Worm (Caenorhabditis elegans) whole organism, late embryonic: Measurements from ENCODE around the gene ZK1248.17.

Experiments
- C08G9.2 ChIP-seq: sonication (generic microtip); optimal IDR thresholded peaks from 2 replicates; lab custom pipeline; 2016; ENCODE audit warnings: mild to moderate bottlenecking, missing genetic modification characterization, moderate library complexity, missing compliant biosample characterization
- C38D4.7 ChIP-seq: fragments of 200-800 bp; sonication (Bioruptor generic); optimal IDR thresholded peaks from 2 replicates; lab custom pipeline; 2018; ENCODE audit warnings: mild to moderate bottlenecking, missing genetic modification characterization, moderate library complexity, missing compliant biosample characterization
- F13H6.1 ChIP-seq: sonication (generic microtip); optimal IDR thresholded peaks from 2 replicates; lab custom pipeline; 2016; ENCODE audit warnings: missing genetic modification characterization, missing compliant biosample characterization
- K02D7.2 ChIP-seq: sonication (generic microtip); optimal IDR thresholded peaks from 2 replicates; lab custom pipeline; 2017; ENCODE audit warnings: mild to moderate bottlenecking, missing genetic modification characterization, missing compliant biosample characterization
- K09A11.1 ChIP-seq: sonication (generic microtip); optimal IDR thresholded peaks from 2 replicates; lab custom pipeline; 2017; ENCODE audit warnings: antibody characterized with exemption, mild to moderate bottlenecking, missing genetic modification characterization, missing compliant biosample characterization; ENCODE audit not compliant: insufficient read depth
- T23F11.4 ChIP-seq: fragments of 200-800 bp; sonication (Bioruptor generic); optimal IDR thresholded peaks from 2 replicates; lab custom pipeline; 2018; ENCODE audit warnings: mild to moderate bottlenecking, missing genetic modification characterization, missing compliant biosample characterization
- ama-1 ChIP-seq: fragments of 150-350 bp; optimal IDR thresholded peaks from 2 replicates; lab custom pipeline; 2014
- ceh-14 ChIP-seq: sonication (generic microtip); optimal IDR thresholded peaks from 2 replicates; lab custom pipeline; 2016; ENCODE audit warnings: missing genotype, missing genetic modification characterization, missing compliant biosample characterization
- ceh-22 ChIP-seq: sonication (generic microtip); optimal IDR thresholded peaks from 2 replicates; lab custom pipeline; 2017; ENCODE audit warnings: missing biosample characterization, missing genetic modification characterization
- ceh-24 ChIP-seq: sonication (generic microtip); optimal IDR thresholded peaks from 2 replicates; lab custom pipeline; 2016; ENCODE audit warnings: mild to moderate bottlenecking, missing genetic modification characterization, missing compliant biosample characterization
- ceh-48 ChIP-seq: sonication (generic microtip); optimal IDR thresholded peaks from 2 replicates; lab custom pipeline; 2016; ENCODE audit warnings: missing genetic modification characterization, inconsistent platforms, missing compliant biosample characterization
- ceh-6 ChIP-seq: fragments of 200-800 bp; sonication (Bioruptor generic); optimal IDR thresholded peaks from 2 replicates; lab custom pipeline; 2018; ENCODE audit warnings: mild to moderate bottlenecking, missing genetic modification characterization, missing compliant biosample characterization
- ceh-9 ChIP-seq: sonication (generic microtip); optimal IDR thresholded peaks from 2 replicates; lab custom pipeline; 2016; ENCODE audit warnings: mild to moderate bottlenecking, missing genetic modification characterization, inconsistent platforms, missing compliant biosample characterization
- dmd-4 ChIP-seq: sonication (generic microtip); optimal IDR thresholded peaks from 2 replicates; lab custom pipeline; 2016; ENCODE audit warnings: borderline replicate concordance, missing genetic modification characterization, missing compliant biosample characterization
- dve-1 ChIP-seq: sonication (generic microtip); optimal IDR thresholded peaks from 2 replicates; lab custom pipeline; 2017; ENCODE audit warnings: antibody characterized with exemption, mild to moderate bottlenecking, missing genetic modification characterization, missing compliant biosample characterization
- elt-2 ChIP-seq: sonication (generic microtip); optimal IDR thresholded peaks from 2 replicates; lab custom pipeline; 2016; ENCODE audit warnings: missing genetic modification reagents, missing genetic modification characterization, missing compliant biosample characterization
- elt-4 ChIP-seq: sonication (generic microtip); optimal IDR thresholded peaks from 2 replicates; lab custom pipeline; 2016; ENCODE audit warnings: missing genetic modification characterization, missing compliant biosample characterization
- eyg-1 ChIP-seq: sonication (generic microtip); optimal IDR thresholded peaks from 2 replicates; lab custom pipeline; 2016; ENCODE audit warnings: missing genotype, missing genetic modification characterization, missing compliant biosample characterization
- fax-1 ChIP-seq: sonication (generic microtip); optimal IDR thresholded peaks from 2 replicates; lab custom pipeline; 2016; ENCODE audit warnings: missing genotype, missing genetic modification characterization, missing compliant biosample characterization
- fkh-10 ChIP-seq: fragments of 150-350 bp; optimal IDR thresholded peaks from 2 replicates; lab custom pipeline; 2014; ENCODE audit warnings: missing biosample characterization, missing genetic modification reagents, missing genetic modification characterization
- fkh-6 ChIP-seq: sonication (generic microtip); optimal IDR thresholded peaks from 2 replicates; lab custom pipeline; 2016; ENCODE audit warnings: missing genetic modification characterization, missing compliant biosample characterization
- hlh-15 ChIP-seq: sonication (generic microtip); optimal IDR thresholded peaks from 2 replicates; lab custom pipeline; 2016; ENCODE audit warnings: missing genetic modification characterization, missing compliant biosample characterization
- hlh-8 ChIP-seq: sonication (generic microtip); optimal IDR thresholded peaks from 2 replicates; lab custom pipeline; 2016; ENCODE audit warnings: missing genotype, missing genetic modification characterization, missing compliant biosample characterization
- lin-11 ChIP-seq: fragments of 200-800 bp; sonication (Bioruptor generic); optimal IDR thresholded peaks from 2 replicates; lab custom pipeline; 2018; ENCODE audit warnings: mild to moderate bottlenecking, missing genetic modification characterization, missing compliant biosample characterization
- madf-2 ChIP-seq: sonication (generic microtip); optimal IDR thresholded peaks from 2 replicates; lab custom pipeline; 2017; ENCODE audit warnings: missing genetic modification characterization, missing compliant biosample characterization
- nhr-232 ChIP-seq: sonication (generic microtip); optimal IDR thresholded peaks from 2 replicates; lab custom pipeline; 2016; ENCODE audit warnings: missing genetic modification characterization, missing compliant biosample characterization
- pag-3 ChIP-seq: sonication (generic microtip); optimal IDR thresholded peaks from 2 replicates; lab custom pipeline; 2016; ENCODE audit warnings: missing compliant biosample characterization, missing genetic modification characterization, borderline replicate concordance
- pat-9 ChIP-seq: fragments of 200-800 bp; sonication (Bioruptor generic); optimal IDR thresholded peaks from 2 replicates; lab custom pipeline; 2018; ENCODE audit warnings: mild to moderate bottlenecking, missing genetic modification characterization, moderate library complexity, missing compliant biosample characterization
- pha-2 ChIP-seq: sonication (generic microtip); optimal IDR thresholded peaks from 2 replicates; lab custom pipeline; 2017; ENCODE audit warnings: mild to moderate bottlenecking, missing genetic modification characterization, missing compliant biosample characterization
- pha-4 ChIP-seq: fragments of 150-350 bp; optimal IDR thresholded peaks from 2 replicates; lab custom pipeline; 2018; ENCODE audit warnings: missing biosample characterization, missing genetic modification reagents, missing genetic modification characterization
- pqm-1 ChIP-seq: sonication (generic microtip); optimal IDR thresholded peaks from 2 replicates; lab custom pipeline; 2016; ENCODE audit warnings: missing genetic modification characterization, missing compliant biosample characterization
- pros-1 ChIP-seq: fragments of 150-350 bp; optimal IDR thresholded peaks from 2 replicates; lab custom pipeline; 2014; ENCODE audit warnings: missing biosample characterization, missing genetic modification reagents, missing genetic modification characterization
- ref-2 ChIP-seq: sonication (generic microtip); optimal IDR thresholded peaks from 2 replicates; lab custom pipeline; 2016; ENCODE audit warnings: missing genetic modification characterization, missing compliant biosample characterization
- rnt-1 ChIP-seq: sonication (generic microtip); optimal IDR thresholded peaks from 2 replicates; lab custom pipeline; 2016; ENCODE audit warnings: missing genetic modification characterization, missing compliant biosample characterization
- sox-4 ChIP-seq: sonication (generic microtip); optimal IDR thresholded peaks from 2 replicates; lab custom pipeline; 2017; ENCODE audit warnings: mild to moderate bottlenecking, missing genetic modification characterization, inconsistent platforms, missing compliant biosample characterization
- syd-9 ChIP-seq: sonication (generic microtip); optimal IDR thresholded peaks from 2 replicates; lab custom pipeline; 2016; ENCODE audit warnings: mild to moderate bottlenecking, missing genetic modification characterization, moderate library complexity, missing compliant biosample characterization
- tbx-2 ChIP-seq: sonication (generic microtip); optimal IDR thresholded peaks from 2 replicates; lab custom pipeline; 2016; ENCODE audit warnings: missing genetic modification characterization, missing compliant biosample characterization
- tbx-7 ChIP-seq: sonication (generic microtip); optimal IDR thresholded peaks from 2 replicates; lab custom pipeline; 2016; ENCODE audit warnings: missing genotype, missing genetic modification characterization, missing compliant biosample characterization
- ttx-3 ChIP-seq: sonication (generic microtip); optimal IDR thresholded peaks from 2 replicates; lab custom pipeline; 2016; ENCODE audit warnings: missing genetic modification reagents, missing genetic modification characterization, missing compliant biosample characterization
- unc-3 ChIP-seq, 2 experiments: fragments of 200-800 bp in 1 of 2; sonication (Bioruptor generic) in 1 of 2; sonication (generic microtip) in 1 of 2; conservative IDR thresholded peaks in 1 of 2; optimal IDR thresholded peaks in 1 of 2; 2 replicates each; pipeline versions ENCODE4 v1.3.6 to Lab custom; 2016 to 2022; ENCODE audit warnings: missing compliant biosample characterization in 2 of 2, missing genetic modification characterization in 2 of 2, missing genetic modification reagents in 1 of 2
- unc-42 ChIP-seq: sonication (generic microtip); optimal IDR thresholded peaks from 2 replicates; lab custom pipeline; 2016; ENCODE audit warnings: missing genotype, missing genetic modification characterization, missing compliant biosample characterization
- unc-55 ChIP-seq: sonication (generic microtip); optimal IDR thresholded peaks from 2 replicates; lab custom pipeline; 2017; ENCODE audit warnings: missing biosample characterization, missing genetic modification reagents, missing genetic modification characterization
- unc-86 ChIP-seq: sonication (generic microtip); optimal IDR thresholded peaks from 2 replicates; lab custom pipeline; 2016; ENCODE audit warnings: missing genetic modification characterization, missing compliant biosample characterization
- zip-5 ChIP-seq: sonication (generic microtip); optimal IDR thresholded peaks from 2 replicates; lab custom pipeline; 2016; ENCODE audit warnings: missing genetic modification characterization, missing compliant biosample characterization
- ztf-16 ChIP-seq: sonication (generic microtip); optimal IDR thresholded peaks from 2 replicates; lab custom pipeline; 2017; ENCODE audit warnings: missing genetic modification characterization, missing compliant biosample characterization

ZK1248.17 gene

ce11 chrII:5852007-5852406 lies 6.7 kb upstream of the ZK1248.17 start, which contains the start of gene H41C03.2:
Gene H41C03.2, minus strand, starts transcription at chrII:5852107.
- no peak for TF ChIP-seq unc-55 (GFP tag; lab: Kevin White, UChicago)
- no peak for TF ChIP-seq ceh-6 (GFP tag; lab: Kevin White, UChicago)
- no peak for TF ChIP-seq unc-42 (tag; lab: Kevin White, UChicago)
- no peak for TF ChIP-seq rnt-1 (tag; lab: Kevin White, UChicago)
- TF ChIP-seq madf-2 (tag; lab: Kevin White, UChicago), result no peak
- no peak for TF ChIP-seq fkh-10 (GFP tag; lab: Kevin White, UChicago)
- no peak for TF ChIP-seq ceh-9 (tag; lab: Kevin White, UChicago)
- no peak for TF ChIP-seq unc-3 (GFP tag; conservative IDR thresholded peaks at IDR 0.05; lab: Robert Waterston, UW)
- no peak for TF ChIP-seq unc-3 (tag; optimal IDR thresholded peaks at IDR 0.05; lab: Kevin White, UChicago)
- no peak for TF ChIP-seq tbx-7 (tag; lab: Kevin White, UChicago)
- TF ChIP-seq hlh-8 (tag; lab: Kevin White, UChicago), result no peak
- TF ChIP-seq pros-1 (tag; lab: Kevin White, UChicago), result no peak
- TF ChIP-seq fkh-6 (tag; lab: Kevin White, UChicago), result no peak
- TF ChIP-seq unc-86, result no peak
- TF ChIP-seq, all 69 proteins: peak for 0

DNA sequence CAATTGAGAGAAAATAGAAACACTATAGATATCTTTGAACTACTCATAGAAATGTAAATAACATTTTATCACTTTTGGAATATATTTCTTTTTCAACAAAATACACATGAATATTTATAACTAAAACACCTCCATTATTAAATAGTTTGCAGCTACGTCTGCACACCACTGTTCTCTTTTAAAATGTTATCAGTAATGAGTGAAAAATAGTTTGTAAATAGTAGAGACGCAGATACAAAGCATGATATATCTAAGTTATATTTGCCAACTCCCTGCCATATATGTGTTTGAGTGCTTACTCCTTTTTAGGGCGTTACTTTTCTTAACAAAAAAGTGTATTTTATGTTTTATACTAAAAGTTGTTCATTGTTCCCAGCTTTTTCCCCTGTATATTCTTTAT lies 840 bp upstream of the ZK1248.17 start:
- TF ChIP-seq madf-2 (tag; lab: Kevin White, UChicago) (no peak), elt-2 (peak; percentile 58)

DNA sequence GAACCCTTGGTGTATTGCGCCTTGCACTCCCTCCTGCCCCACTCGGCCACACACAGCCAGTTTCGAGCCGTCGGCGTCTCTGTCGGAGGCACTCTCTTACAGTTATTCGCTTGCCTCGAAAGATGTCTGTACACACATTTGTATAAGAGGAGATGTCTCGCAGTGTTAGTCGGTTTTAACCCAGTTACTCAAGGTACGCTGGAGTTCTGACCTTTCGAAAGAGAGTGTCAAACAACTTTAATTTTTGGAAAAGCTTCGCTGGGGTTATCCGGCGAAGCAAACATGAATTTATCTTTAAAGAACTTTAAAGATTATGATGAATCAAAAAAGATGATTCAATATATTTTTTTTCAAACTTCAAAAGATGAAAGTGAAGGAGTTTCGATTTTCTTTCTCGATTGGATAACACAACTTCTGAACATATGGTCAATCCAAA lies 629 bp downstream of the ZK1248.17 start:
- peak; percentile 66 for TF ChIP-seq dmd-4 (tag; lab: Kevin White, UChicago)
- TF ChIP-seq T23F11.4 (GFP tag; lab: Kevin White, UChicago), result peak; percentile 87
- peak; percentile 69 for TF ChIP-seq K02D7.2 (tag; lab: Kevin White, UChicago)
- peak; percentile 68 for TF ChIP-seq ceh-24 (tag; lab: Kevin White, UChicago)
- TF ChIP-seq pqm-1 (tag; lab: Kevin White, UChicago), result peak; percentile 95
- no peak for TF ChIP-seq pha-4
- no peak for TF ChIP-seq elt-4 (tag; lab: Kevin White, UChicago)
- peak; percentile 76 for TF ChIP-seq K09A11.1 (tag; lab: Kevin White, UChicago)
- TF ChIP-seq pag-3 (tag; lab: Kevin White, UChicago), result peak; percentile 70
- TF ChIP-seq hlh-8 (tag; lab: Kevin White, UChicago), result peak; percentile 76
- peak; percentile 46 for TF ChIP-seq nhr-232 (tag; lab: Kevin White, UChicago)
- peak; percentile 81 for TF ChIP-seq madf-2 (tag; lab: Kevin White, UChicago)
- TF ChIP-seq ceh-48 (tag; lab: Kevin White, UChicago), result peak; percentile 41
- peak; percentile 72 for TF ChIP-seq fkh-6 (tag; lab: Kevin White, UChicago)
- TF ChIP-seq sox-4, result peak; percentile 81
- TF ChIP-seq ceh-9 (tag; lab: Kevin White, UChicago), result no peak
- peak; percentile 65 for TF ChIP-seq hlh-15
- TF ChIP-seq ceh-22, result peak; percentile 65
- TF ChIP-seq unc-3 (GFP tag; conservative IDR thresholded peaks at IDR 0.05; lab: Robert Waterston, UW), result peak; percentile 53; the same call in 1 of the 2 replicates
- TF ChIP-seq unc-3 (tag; optimal IDR thresholded peaks at IDR 0.05; lab: Kevin White, UChicago), result peak; percentile 85
- TF ChIP-seq ceh-6 (GFP tag; lab: Kevin White, UChicago), result peak; percentile 53
- peak; percentile 68 for TF ChIP-seq eyg-1
- TF ChIP-seq ceh-14 (tag; lab: Kevin White, UChicago), result peak; percentile 94
- peak; percentile 59 for TF ChIP-seq C38D4.7 (GFP tag; lab: Kevin White, UChicago)
- TF ChIP-seq C08G9.2, result peak; percentile 82
- TF ChIP-seq ztf-16, result peak; percentile 83
- TF ChIP-seq unc-86, result peak; percentile 83
- TF ChIP-seq elt-2, result peak; percentile 99
- TF ChIP-seq pha-2 (tag; lab: Kevin White, UChicago), result peak; percentile 82
- TF ChIP-seq fkh-10 (GFP tag; lab: Kevin White, UChicago), result peak; percentile 73
- TF ChIP-seq ttx-3 (tag; lab: Kevin White, UChicago), result peak; percentile 70
- TF ChIP-seq rnt-1 (tag; lab: Kevin White, UChicago), result peak; percentile 86
- TF ChIP-seq tbx-2 (tag; lab: Kevin White, UChicago), result peak; percentile 96
- peak; percentile 87 for TF ChIP-seq ref-2
- TF ChIP-seq unc-42 (tag; lab: Kevin White, UChicago), result peak; percentile 99
- TF ChIP-seq F13H6.1 (tag; lab: Kevin White, UChicago), result peak; percentile 87
- peak; percentile 63 for TF ChIP-seq lin-11 (tag; lab: Kevin White, UChicago)
- TF ChIP-seq pat-9 (tag; lab: Kevin White, UChicago), result peak; percentile 83
- peak; percentile 85 for TF ChIP-seq syd-9
- peak; percentile 32 for TF ChIP-seq zip-5 (tag; lab: Kevin White, UChicago)
- TF ChIP-seq dve-1 (tag; lab: Kevin White, UChicago), result peak; percentile 99
- TF ChIP-seq ama-1, result peak; percentile 100
- TF ChIP-seq fax-1 (tag; lab: Kevin White, UChicago), result peak; percentile 65
